Fruit fly (Drosophila melanogaster): ENCODE results near the gene CG12692.

Gene CG12692

dm6 chrX:4273499-4273898 is 28.6 kb downstream of the CG12692 start:
- TF ChIP-seq CG17801 (GFP tag; optimal IDR thresholded peaks at IDR 0.05; ENCODE audit: partially characterized antibody) = no peak

- TF ChIP-seq CG17801 (GFP tag; optimal IDR thresholded peaks at IDR 0.05; ENCODE audit: partially characterized antibody) = no peak
Measured at dm6 chrX:4268401-4268800, 33.7 kb downstream of the CG12692 start, which contains the start of gene CG15572. TSS of gene CG15572 (plus strand) at chrX:4268701.

dm6 chrX:4265797-4266196 is 36.3 kb downstream of the CG12692 start, which contains the start of gene CG12691:
TSS of gene CG12691 (plus strand) at chrX:4266097.
- TF ChIP-seq CG17801 (GFP tag; optimal IDR thresholded peaks at IDR 0.05; ENCODE audit: partially characterized antibody) = no peak

- no peak for TF ChIP-seq CG17801 (GFP tag; optimal IDR thresholded peaks at IDR 0.05; ENCODE audit: partially characterized antibody)
Measured at dm6 chrX:4265327-4265726, 36.8 kb downstream of the CG12692 start.

dm6 chrX:4264319-4264718 is 37.8 kb downstream of the CG12692 start:
- no peak for TF ChIP-seq CG17801 (GFP tag; optimal IDR thresholded peaks at IDR 0.05; ENCODE audit: partially characterized antibody)

- TF ChIP-seq CG17801 (GFP tag; optimal IDR thresholded peaks at IDR 0.05; ENCODE audit: partially characterized antibody) = no peak
Measured at dm6 chrX:4262661-4263060, 39.5 kb downstream of the CG12692 start.

- TF ChIP-seq CG17801 (GFP tag; optimal IDR thresholded peaks at IDR 0.05; ENCODE audit: partially characterized antibody) = no peak
Measured at dm6 chrX:4252690-4253089, 49.5 kb downstream of the CG12692 start, which contains the start of gene CG15576. TSS of gene CG15576 (minus strand) at chrX:4252790.

Data from ovary, adult (tissue).